Worm (Caenorhabditis elegans): Measurements from ENCODE around the gene srz-25.

- no peak for TF ChIP-seq pha-4 (tag; optimal IDR thresholded peaks at IDR 0.05)
- no peak for TF ChIP-seq dmd-4 (tag; optimal IDR thresholded peaks at IDR 0.05; ENCODE audit: borderline replicate concordance)
- no peak for TF ChIP-seq hlh-30 (tag; optimal IDR thresholded peaks at IDR 0.05; ENCODE audit: insufficient read depth)
- no peak for TF ChIP-seq ceh-31 (tag; optimal IDR thresholded peaks at IDR 0.05)
- no peak for TF ChIP-seq fkh-10 (GFP tag; optimal IDR thresholded peaks at IDR 0.05)
- no peak for TF ChIP-seq pha-2 (tag; optimal IDR thresholded peaks at IDR 0.05)
- no peak for TF ChIP-seq ets-4 (tag; optimal IDR thresholded peaks at IDR 0.05)
- TF ChIP-seq sdc-2 (tag; optimal IDR thresholded peaks at IDR 0.05): no peak
- TF ChIP-seq pag-3 (tag; optimal IDR thresholded peaks at IDR 0.05; ENCODE audit: borderline replicate concordance): no peak
Observed at ce11 chrV:17565903-17566302, 25.5 kb downstream of the srz-25 start, which contains the start of gene fbxa-171.

All from whole organism, late embryonic.